Worm (Caenorhabditis elegans): ENCODE results near the gene C53A5.2.

DNA sequence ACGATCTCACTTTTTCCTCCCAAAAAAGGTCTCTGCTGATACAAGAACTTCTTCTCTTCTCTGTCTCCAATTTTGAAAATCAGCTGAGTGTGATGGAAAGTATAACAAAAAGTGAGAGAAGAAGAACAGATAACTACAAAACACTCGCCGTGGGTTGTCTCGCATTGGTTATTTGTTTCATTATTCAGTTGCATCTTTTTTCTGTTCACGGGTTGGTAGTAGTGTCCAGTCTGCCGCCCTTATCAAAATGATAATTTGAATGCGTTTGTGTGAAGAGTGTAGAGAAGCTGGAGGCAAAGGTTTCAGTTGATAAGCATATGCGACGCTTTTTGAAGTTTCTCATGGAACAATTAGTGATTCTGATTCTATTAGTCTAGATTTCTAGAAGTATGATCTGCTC is 19.9 kb downstream of the C53A5.2 start:
- no peak for TF ChIP-seq Y22D7AL.16 (tag; optimal IDR thresholded peaks at IDR 0.05)
- TF ChIP-seq nfya-1 (tag; optimal IDR thresholded peaks at IDR 0.05): no peak
